Worm (Caenorhabditis elegans) whole organism, L2 larva: ENCODE data around the gene unc-103.

Source experiments
- C34F6.9 ChIP-seq: fragments of 150-350 bp; optimal IDR thresholded peaks from 2 replicates; lab custom pipeline; 2014; ENCODE audit warnings: missing biosample characterization, missing genetic modification characterization
- F13H6.1 ChIP-seq: sonication (generic microtip); optimal IDR thresholded peaks from 2 replicates; lab custom pipeline; 2016; ENCODE audit warnings: missing genetic modification characterization, missing compliant biosample characterization
- R02D3.7 ChIP-seq: fragments of 150-350 bp; optimal IDR thresholded peaks from 2 replicates; lab custom pipeline; 2014; ENCODE audit warnings: missing biosample characterization, missing genetic modification characterization
- Y55F3AM.14 ChIP-seq: fragments of 200-800 bp; sonication (Bioruptor generic); optimal IDR thresholded peaks from 2 replicates; lab custom pipeline; 2018; ENCODE audit warnings: mild to moderate bottlenecking, missing genetic modification characterization, missing compliant biosample characterization
- alr-1 ChIP-seq: fragments of 150-350 bp; optimal IDR thresholded peaks from 2 replicates; lab custom pipeline; 2014; ENCODE audit warnings: missing biosample characterization, missing genetic modification characterization
- ceh-16 ChIP-seq: fragments of 150-350 bp; optimal IDR thresholded peaks from 2 replicates; lab custom pipeline; 2014; ENCODE audit warnings: missing biosample characterization, missing genetic modification characterization
- ceh-82 ChIP-seq: fragments of 150-350 bp; optimal IDR thresholded peaks from 2 replicates; lab custom pipeline; 2014; ENCODE audit warnings: missing biosample characterization, missing genetic modification characterization
- dmd-4 ChIP-seq: sonication (generic microtip); optimal IDR thresholded peaks from 2 replicates; lab custom pipeline; 2017; ENCODE audit warnings: missing biosample characterization, missing genetic modification characterization
- egl-27 ChIP-seq: sonication (generic microtip); optimal IDR thresholded peaks from 3 replicates; lab custom pipeline; 2017; ENCODE audit warnings: missing biosample characterization, missing genetic modification reagents, missing genetic modification characterization
- elt-1 ChIP-seq: fragments of 150-350 bp; optimal IDR thresholded peaks from 2 replicates; lab custom pipeline; 2014; ENCODE audit warnings: missing biosample characterization, missing genetic modification characterization
- elt-3 ChIP-seq: sonication (generic microtip); optimal IDR thresholded peaks from 2 replicates; lab custom pipeline; 2017; ENCODE audit warnings: missing biosample characterization, missing genetic modification characterization
- fos-1 ChIP-seq: fragments of 150-350 bp; optimal IDR thresholded peaks from 2 replicates; lab custom pipeline; 2014; ENCODE audit warnings: missing biosample characterization, missing genetic modification characterization
- gmeb-1 ChIP-seq: fragments of 150-350 bp; optimal IDR thresholded peaks from 2 replicates; lab custom pipeline; 2014; ENCODE audit warnings: missing biosample characterization, missing genetic modification characterization
- lin-11 ChIP-seq: fragments of 150-350 bp; sonication (generic microtip); optimal IDR thresholded peaks from 2 replicates; lab custom pipeline; 2014; ENCODE audit warnings: missing biosample characterization, missing genetic modification characterization, inconsistent platforms, mixed read lengths
- lin-13 ChIP-seq: fragments of 150-350 bp; optimal IDR thresholded peaks from 2 replicates; lab custom pipeline; 2014; ENCODE audit warnings: missing biosample characterization, missing genetic modification reagents, missing genetic modification characterization
- lin-39 ChIP-seq: fragments of 150-350 bp; optimal IDR thresholded peaks from 2 replicates; lab custom pipeline; 2014; ENCODE audit warnings: missing biosample characterization, missing genetic modification reagents, missing genetic modification characterization
- lsy-2 ChIP-seq, 2 experiments: fragments of 150-350 bp in 1 of 2; sonication (generic microtip) in 1 of 2; optimal IDR thresholded peaks; 2 replicates each; lab custom pipeline; 2014 to 2017; ENCODE audit warnings: missing biosample characterization in 2 of 2, missing genetic modification characterization in 2 of 2
- mab-5 ChIP-seq: fragments of 150-350 bp; optimal IDR thresholded peaks from 2 replicates; lab custom pipeline; 2014; ENCODE audit warnings: missing biosample characterization, missing genetic modification characterization
- mbf-1 ChIP-seq: sonication (generic microtip); optimal IDR thresholded peaks from 2 replicates; lab custom pipeline; 2017; ENCODE audit warnings: missing biosample characterization, missing genetic modification characterization
- mdl-1 ChIP-seq, 2 experiments: fragments of 150-350 bp in 1 of 2; sonication (generic microtip) in 1 of 2; optimal IDR thresholded peaks; 2 replicates each; lab custom pipeline; 2017; ENCODE audit warnings: missing biosample characterization in 2 of 2, missing genetic modification characterization in 2 of 2
- nhr-12 ChIP-seq: fragments of 150-350 bp; optimal IDR thresholded peaks from 2 replicates; lab custom pipeline; 2014; ENCODE audit warnings: missing biosample characterization, missing genetic modification characterization
- nhr-129 ChIP-seq: fragments of 150-350 bp; optimal IDR thresholded peaks from 2 replicates; lab custom pipeline; 2014; ENCODE audit warnings: missing biosample characterization, missing genetic modification characterization
- nhr-21 ChIP-seq: fragments of 150-350 bp; optimal IDR thresholded peaks from 2 replicates; lab custom pipeline; 2014; ENCODE audit warnings: missing biosample characterization, missing genetic modification characterization
- nhr-23 ChIP-seq: fragments of 150-350 bp; optimal IDR thresholded peaks from 2 replicates; lab custom pipeline; 2014; ENCODE audit warnings: missing biosample characterization, missing genetic modification reagents, missing genetic modification characterization
- nhr-237 ChIP-seq: fragments of 150-350 bp; optimal IDR thresholded peaks from 2 replicates; lab custom pipeline; 2014; ENCODE audit warnings: missing biosample characterization, missing genetic modification characterization
- nhr-25 ChIP-seq: fragments of 150-350 bp; sonication (generic microtip); optimal IDR thresholded peaks from 3 replicates; lab custom pipeline; 2014; ENCODE audit warnings: missing biosample characterization, missing genetic modification characterization
- sem-4 ChIP-seq: fragments of 150-350 bp; optimal IDR thresholded peaks from 2 replicates; lab custom pipeline; 2014; ENCODE audit warnings: missing biosample characterization, missing genetic modification reagents, missing genetic modification characterization
- skn-1 ChIP-seq: sonication (generic microtip); optimal IDR thresholded peaks from 2 replicates; lab custom pipeline; 2017; ENCODE audit warnings: missing biosample characterization, missing genetic modification characterization
- sma-9 ChIP-seq, 2 experiments: fragments of 150-350 bp in 1 of 2; sonication (generic microtip) in 1 of 2; optimal IDR thresholded peaks; 2 replicates each; lab custom pipeline; 2014 to 2016; ENCODE audit warnings: missing genetic modification characterization in 2 of 2, mild to moderate bottlenecking in 1 of 2, missing biosample characterization in 1 of 2, missing compliant biosample characterization in 1 of 2, missing genetic modification reagents in 1 of 2, moderate library complexity in 1 of 2
- snpc-4 ChIP-seq: fragments of 150-350 bp; optimal IDR thresholded peaks from 2 replicates; lab custom pipeline; 2014; ENCODE audit warnings: missing biosample characterization, missing genetic modification characterization
- unc-39 ChIP-seq: fragments of 150-350 bp; optimal IDR thresholded peaks from 2 replicates; lab custom pipeline; 2014; ENCODE audit warnings: missing biosample characterization, missing genetic modification characterization
- unc-55 ChIP-seq: fragments of 150-350 bp; sonication (generic microtip); optimal IDR thresholded peaks from 3 replicates; lab custom pipeline; 2014; ENCODE audit warnings: missing biosample characterization, missing genetic modification reagents, missing genetic modification characterization
- unc-62 ChIP-seq: fragments of 150-350 bp; optimal IDR thresholded peaks from 2 replicates; lab custom pipeline; 2014; ENCODE audit warnings: missing biosample characterization, missing genetic modification reagents, missing genetic modification characterization
- ztf-1 ChIP-seq: fragments of 200-800 bp; sonication (Bioruptor generic); conservative IDR thresholded peaks from 2 replicates; pipeline ENCODE4 v1.3.6; 2022; ENCODE audit warnings: missing genetic modification characterization, missing compliant biosample characterization

The unc-103 gene

DNA sequence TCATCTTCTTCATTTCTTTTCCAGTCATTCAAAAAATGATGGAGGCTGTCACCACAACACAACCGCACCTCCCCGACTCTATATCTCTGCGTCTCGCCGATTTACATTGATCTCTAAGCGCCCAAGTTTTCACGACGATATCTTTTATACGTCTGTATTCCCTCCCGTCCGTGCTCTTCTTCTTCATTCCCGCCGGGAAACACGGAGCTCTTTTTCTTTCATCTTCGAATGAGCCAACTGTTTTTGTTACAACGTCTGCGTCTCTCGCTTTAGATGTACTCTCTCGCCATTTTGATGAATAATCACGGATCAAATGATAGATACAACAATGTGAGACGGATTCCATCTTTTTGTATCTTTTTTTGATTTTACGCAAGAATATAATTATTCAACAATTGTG is 1.6 kb upstream of the unc-103 start:
- TF ChIP-seq F13H6.1 (tag; lab: Kevin White, UChicago) (peak; percentile 64), sma-9 (GFP tag; optimal IDR thresholded peaks at IDR 0.05; lab: Kevin White, UChicago) (peak; percentile 47), sma-9 (tag; optimal IDR thresholded peaks at IDR 0.05; lab: Kevin White, UChicago) (no peak), dmd-4 (no peak), lsy-2 (tag; optimal IDR thresholded peaks at IDR 0.05; lab: Kevin White, UChicago) (peak in 1 of 2 experiments; percentile 52), ceh-82 (tag; lab: Kevin White, UChicago) (no peak), C34F6.9 (peak; percentile 19)

DNA sequence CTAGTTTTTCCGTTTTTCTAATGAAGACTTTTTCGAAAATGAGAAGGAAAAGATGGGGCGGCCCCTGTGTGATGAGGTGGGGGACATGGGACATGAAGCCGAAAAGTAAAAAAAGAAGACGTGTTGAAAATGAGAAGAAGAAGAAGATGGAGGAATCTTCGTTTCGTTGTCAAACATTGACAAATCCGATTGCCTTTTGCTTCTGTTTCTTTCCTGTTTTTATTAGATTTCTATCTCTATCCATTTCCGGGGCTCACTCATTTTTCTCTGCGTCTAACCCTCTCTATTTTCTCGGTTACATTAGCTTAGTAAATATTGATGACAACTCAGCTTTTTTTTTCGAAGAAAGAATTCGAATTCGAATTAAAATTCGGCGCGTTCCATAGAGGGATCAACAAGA is 4.6 kb downstream of the unc-103 start:
- no peak for TF ChIP-seq nhr-129 (tag; lab: Kevin White, UChicago)
- no peak for TF ChIP-seq nhr-12
- no peak for TF ChIP-seq mbf-1 (tag; lab: Kevin White, UChicago)
- no peak for TF ChIP-seq dmd-4
- no peak for TF ChIP-seq Y55F3AM.14 (GFP tag; lab: Kevin White, UChicago)
- TF ChIP-seq sem-4 = no peak
- no peak for TF ChIP-seq gmeb-1 (tag; lab: Kevin White, UChicago)
- no peak for TF ChIP-seq elt-1 (tag; lab: Kevin White, UChicago)
- TF ChIP-seq lin-11 = no peak
- no peak for TF ChIP-seq lin-39 (tag; lab: Kevin White, UChicago)
- no peak for TF ChIP-seq nhr-21 (tag; lab: Kevin White, UChicago)
- no peak for TF ChIP-seq mdl-1 (tag; optimal IDR thresholded peaks at IDR 0.05; lab: Kevin White, UChicago)
- no peak for TF ChIP-seq nhr-25
- no peak for TF ChIP-seq ztf-1 (GFP tag; lab: Robert Waterston, UW)
- TF ChIP-seq ceh-16 = no peak
- no peak for TF ChIP-seq C34F6.9
- no peak for TF ChIP-seq mab-5 (tag; lab: Kevin White, UChicago)
- no peak for TF ChIP-seq unc-39 (tag; lab: Kevin White, UChicago)

DNA sequence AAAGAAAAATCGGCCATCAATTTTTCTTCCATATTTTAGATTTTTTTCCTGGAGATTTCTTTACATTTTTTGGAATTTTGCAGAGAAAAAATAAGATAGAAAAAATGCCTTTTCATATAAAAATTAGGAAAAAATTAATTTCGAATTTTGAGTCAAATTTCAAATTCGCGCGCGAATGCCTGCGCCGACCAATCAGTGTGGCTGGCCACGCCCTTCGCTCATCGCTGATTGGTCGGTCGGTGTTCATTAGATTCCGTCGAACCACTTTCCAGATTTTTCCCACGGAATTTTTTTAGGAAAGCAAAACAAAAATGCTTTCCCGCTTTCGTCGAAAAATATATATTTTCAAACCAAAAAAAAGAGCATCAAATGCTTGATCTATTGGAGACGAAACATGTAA is 5.2 kb downstream of the unc-103 start:
- TF ChIP-seq lin-13 (GFP tag; lab: Kevin White, UChicago) (no peak), unc-55 (GFP tag; lab: Kevin White, UChicago) (no peak), mab-5 (tag; lab: Kevin White, UChicago) (no peak), elt-3 (tag; lab: Kevin White, UChicago) (no peak), nhr-237 (tag; lab: Kevin White, UChicago) (no peak), lsy-2 (tag; optimal IDR thresholded peaks at IDR 0.05; lab: Kevin White, UChicago) (no peak), ceh-16 (no peak), elt-1 (tag; lab: Kevin White, UChicago) (no peak), unc-62 (GFP tag; lab: Kevin White, UChicago) (no peak), nhr-23 (tag; lab: Kevin White, UChicago) (no peak), gmeb-1 (tag; lab: Kevin White, UChicago) (no peak)

DNA sequence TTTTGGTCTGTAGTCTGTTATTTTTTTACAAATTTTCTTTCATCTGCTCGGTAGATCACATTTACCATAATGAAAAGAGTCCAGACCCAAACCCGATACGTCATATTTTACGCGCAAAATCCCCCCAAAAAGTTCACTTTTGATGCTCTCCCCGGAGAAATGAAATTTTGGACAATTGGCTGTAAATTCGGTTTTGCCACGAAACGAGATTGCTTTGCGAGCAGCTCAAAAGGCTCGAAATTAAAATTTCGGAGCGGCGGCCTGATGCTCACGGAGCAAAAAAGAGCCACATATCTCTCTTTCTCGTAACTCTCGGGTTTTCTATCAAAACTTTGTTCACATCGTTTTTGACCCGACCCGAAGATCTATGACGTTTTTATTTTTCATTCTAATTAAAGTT is 8.1 kb downstream of the unc-103 start:
- TF ChIP-seq F13H6.1 (tag; lab: Kevin White, UChicago) (no peak), unc-39 (tag; lab: Kevin White, UChicago) (no peak), alr-1 (no peak)

DNA sequence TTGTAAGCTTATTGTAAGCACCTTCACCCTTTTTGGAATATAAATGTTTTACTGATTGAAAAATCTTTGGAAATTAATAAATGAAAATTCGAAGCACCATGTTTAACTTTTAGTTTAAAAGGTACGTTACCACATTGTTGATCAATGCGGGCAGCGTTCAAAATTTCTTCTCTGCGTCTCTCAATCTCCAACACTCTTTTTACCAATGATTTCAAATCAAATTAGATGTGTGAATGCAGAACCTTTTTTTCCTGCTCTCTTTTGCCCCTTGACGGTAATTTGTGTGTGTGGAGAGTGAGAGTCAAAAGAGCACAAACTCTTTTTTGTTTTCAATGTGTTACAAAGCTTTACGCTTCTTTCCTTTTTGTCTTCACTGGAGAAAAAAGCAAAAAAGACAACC is 8.7 kb downstream of the unc-103 start:
- no peak for TF ChIP-seq snpc-4 (tag; lab: Kevin White, UChicago)
- TF ChIP-seq ceh-82 (tag; lab: Kevin White, UChicago) = no peak
- TF ChIP-seq elt-3 (tag; lab: Kevin White, UChicago) = no peak
- no peak for TF ChIP-seq nhr-129 (tag; lab: Kevin White, UChicago)
- no peak for TF ChIP-seq dmd-4
- TF ChIP-seq fos-1 (tag; lab: Kevin White, UChicago) = no peak
- no peak for TF ChIP-seq lin-11
- no peak for TF ChIP-seq egl-27
- TF ChIP-seq skn-1 (tag; lab: Kevin White, UChicago) = no peak
- TF ChIP-seq alr-1 = no peak
- TF ChIP-seq R02D3.7 = no peak
- TF ChIP-seq, all 48 proteins: peak for 0
